Worm (Caenorhabditis elegans) whole organism, mixed stage, embryonic: ENCODE data around the gene acr-5.

Experiments used
- elt-1 ChIP-seq: sonication (generic microtip); optimal IDR thresholded peaks from 2 replicates; lab custom pipeline; 2017; ENCODE audit warnings: missing genetic modification characterization, mild to moderate bottlenecking, missing compliant biosample characterization, antibody characterized with exemption, moderate library complexity, borderline replicate concordance; ENCODE audit not compliant: insufficient read depth
- lin-13 ChIP-seq: fragments of 150-350 bp; optimal IDR thresholded peaks from 2 replicates; lab custom pipeline; 2014; ENCODE audit warnings: missing biosample characterization, missing genetic modification characterization
- lin-32 ChIP-seq: fragments of 200-800 bp; sonication (Bioruptor generic); optimal IDR thresholded peaks from 2 replicates; lab custom pipeline; 2018; ENCODE audit warnings: mild to moderate bottlenecking, missing genetic modification characterization, missing compliant biosample characterization
- sptf-1 ChIP-seq: sonication (generic microtip); optimal IDR thresholded peaks from 2 replicates; lab custom pipeline; 2017; ENCODE audit warnings: mild to moderate bottlenecking, missing genetic modification characterization, moderate library complexity, missing compliant biosample characterization

DNA sequence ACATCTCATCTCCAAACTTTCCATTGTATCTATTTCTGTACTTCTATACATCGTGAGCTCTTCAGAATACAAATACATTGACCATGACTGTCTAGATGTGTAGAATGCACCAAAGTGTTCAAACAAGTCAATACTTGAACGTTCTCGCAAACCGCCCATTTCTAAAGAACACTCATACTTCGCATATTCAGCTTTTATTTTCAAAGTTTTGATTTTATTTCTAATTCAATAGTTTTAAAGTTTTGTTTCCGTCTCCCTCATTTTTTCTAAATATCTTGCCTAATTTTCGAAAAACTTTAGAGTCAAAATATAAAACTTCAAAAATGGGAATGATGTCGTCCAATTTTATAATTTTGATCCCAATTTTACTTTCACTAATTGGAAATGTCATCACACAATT is 13.3 kb upstream of the acr-5 start, which contains the start of gene pqn-10:
- no peak for TF ChIP-seq lin-13
- TF ChIP-seq elt-1 = no peak
- no peak for TF ChIP-seq sptf-1 (tag; lab: Kevin White, UChicago)
- no peak for TF ChIP-seq lin-32 (GFP tag; lab: Kevin White, UChicago)
